Fruit fly (Drosophila melanogaster): ENCODE results near the gene CG4199.

DNA sequence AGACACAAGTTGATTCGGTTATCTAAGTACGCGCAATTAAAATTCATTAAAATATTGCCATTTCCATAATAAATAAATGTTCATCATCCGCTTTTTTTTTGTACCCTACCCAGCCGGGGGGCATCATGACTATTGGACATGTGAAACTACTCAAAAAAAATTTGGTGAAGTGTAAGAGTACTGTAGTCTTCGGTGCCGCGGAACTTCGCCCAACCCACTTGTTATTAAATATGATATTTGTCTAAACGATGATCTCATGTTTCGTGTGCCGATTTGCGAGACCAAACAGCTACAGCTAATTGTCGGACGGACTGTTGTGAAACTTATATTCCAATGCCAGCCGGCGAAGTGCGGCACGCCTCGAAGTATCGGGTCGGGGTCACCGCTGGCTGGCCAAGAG is 15.5 kb upstream of the CG4199 start:
- TF ChIP-seq CG4496 (GFP tag; IDR thresholded peaks at IDR 0.05): no peak
- TF ChIP-seq Pif1A (GFP tag; optimal IDR thresholded peaks at IDR 0.05): no peak
- TF ChIP-seq D1 (tag; optimal IDR thresholded peaks at IDR 0.05): no peak
- TF ChIP-seq CG15710 (tag; optimal IDR thresholded peaks at IDR 0.05): no peak
- no peak for TF ChIP-seq Snoo (tag; optimal IDR thresholded peaks at IDR 0.05)
- TF ChIP-seq CG13204 (GFP tag; optimal IDR thresholded peaks at IDR 0.05): no peak
- TF ChIP-seq CG9948 (tag; optimal IDR thresholded peaks at IDR 0.05): no peak
- TF ChIP-seq gl (tag; optimal IDR thresholded peaks at IDR 0.05): no peak
- TF ChIP-seq EcR (GFP tag; optimal IDR thresholded peaks at IDR 0.05): no peak
- no peak for TF ChIP-seq rn (GFP tag; IDR thresholded peaks at IDR 0.05)
- TF ChIP-seq CG8301 (tag; optimal IDR thresholded peaks at IDR 0.05): no peak
- no peak for TF ChIP-seq fd96Ca (GFP tag; IDR thresholded peaks at IDR 0.05)
- no peak for TF ChIP-seq CG12605 (GFP tag; IDR thresholded peaks at IDR 0.05)
- TF ChIP-seq CG32121 (GFP tag; IDR thresholded peaks at IDR 0.05): no peak

All from whole organism, pupa.